Fruit fly (Drosophila melanogaster) whole organism, prepupa: ENCODE data around the gene Poc1.

Source experiments
- Blimp-1 ChIP-seq: fragments of 200-800 bp; sonication (Bioruptor generic); optimal IDR thresholded peaks from 3 replicates; lab custom pipeline; 2017; ENCODE audit warnings: missing biosample characterization, missing genetic modification characterization, mild to moderate bottlenecking, moderate library complexity, missing genetic modification reagents
- CG10669 ChIP-seq: fragments of 200-800 bp; sonication (Bioruptor generic); optimal IDR thresholded peaks from 3 replicates; lab custom pipeline; 2018; ENCODE audit warnings: missing biosample characterization, mild to moderate bottlenecking, missing genetic modification characterization, moderate library complexity
- CG11762 ChIP-seq: fragments of 200-800 bp; sonication (Bioruptor generic); optimal IDR thresholded peaks from 3 replicates; lab custom pipeline; 2016; ENCODE audit warnings: missing biosample characterization, missing genetic modification characterization; ENCODE audit not compliant: insufficient read depth
- CG11902 ChIP-seq: fragments of 200-800 bp; sonication (Bioruptor generic); optimal IDR thresholded peaks from 3 replicates; lab custom pipeline; 2016; ENCODE audit warnings: missing biosample characterization, missing genetic modification characterization
- CG16779 ChIP-seq: fragments of 200-800 bp; sonication (Bioruptor generic); optimal IDR thresholded peaks from 3 replicates; lab custom pipeline; 2017; ENCODE audit warnings: missing biosample characterization, mild to moderate bottlenecking, missing genetic modification characterization
- CG3032 ChIP-seq: fragments of 200-800 bp; optimal IDR thresholded peaks from 2 replicates; lab custom pipeline; 2019; ENCODE audit warnings: missing biosample characterization, mild to moderate bottlenecking, missing genetic modification characterization, moderate library complexity
- CG31627 ChIP-seq: fragments of 200-800 bp; sonication (Bioruptor generic); optimal IDR thresholded peaks from 3 replicates; lab custom pipeline; 2016; ENCODE audit warnings: missing biosample characterization, missing genetic modification characterization
- CG32006 ChIP-seq: fragments of 200-800 bp; sonication (Bioruptor generic); optimal IDR thresholded peaks from 3 replicates; lab custom pipeline; 2017; ENCODE audit warnings: missing biosample characterization, mild to moderate bottlenecking, missing genetic modification characterization
- CG34406 ChIP-seq: fragments of 200-800 bp; sonication (Bioruptor generic); optimal IDR thresholded peaks from 3 replicates; lab custom pipeline; 2016; ENCODE audit warnings: missing biosample characterization, missing genetic modification characterization
- CG3919 ChIP-seq: fragments of 200-800 bp; sonication (Bioruptor generic); optimal IDR thresholded peaks from 3 replicates; lab custom pipeline; 2016; ENCODE audit warnings: missing biosample characterization, missing genetic modification characterization
- CG4318 ChIP-seq: fragments of 200-800 bp; sonication (Bioruptor generic); optimal IDR thresholded peaks from 3 replicates; lab custom pipeline; 2017; ENCODE audit warnings: missing biosample characterization, mild to moderate bottlenecking, missing genetic modification characterization
- CG6163 ChIP-seq: fragments of 200-800 bp; sonication (Bioruptor generic); IDR thresholded peaks from 3 replicates; pipeline ENCODE4 v1.3.6; 2022; ENCODE audit warnings: missing biosample characterization, missing genetic modification characterization
- CG6808 ChIP-seq: fragments of 200-800 bp; sonication (Bioruptor generic); optimal IDR thresholded peaks from 3 replicates; lab custom pipeline; 2017; ENCODE audit warnings: missing biosample characterization, missing genetic modification characterization, mild to moderate bottlenecking, moderate library complexity, missing genetic modification reagents
- CG6854 ChIP-seq: fragments of 200-800 bp; sonication (Bioruptor generic); optimal IDR thresholded peaks from 2 replicates; lab custom pipeline; 2017; ENCODE audit warnings: missing biosample characterization, mild to moderate bottlenecking, missing genetic modification characterization
- CG7368 ChIP-seq: fragments of 200-800 bp; sonication (Bioruptor generic); optimal IDR thresholded peaks from 3 replicates; lab custom pipeline; 2016; ENCODE audit warnings: missing biosample characterization, missing genetic modification characterization
- CG8319 ChIP-seq: fragments of 200-800 bp; sonication (Bioruptor generic); optimal IDR thresholded peaks from 3 replicates; lab custom pipeline; 2016; ENCODE audit warnings: missing biosample characterization, missing genetic modification characterization
- Eip75B ChIP-seq: fragments of 200-800 bp; sonication (Bioruptor generic); optimal IDR thresholded peaks from 3 replicates; lab custom pipeline; 2016; ENCODE audit warnings: missing biosample characterization, missing genetic modification characterization
- Eip78C ChIP-seq: fragments of 200-800 bp; sonication (Bioruptor generic); peaks from one replicate; lab custom pipeline; 2016; ENCODE audit warnings: missing biosample characterization, missing genetic modification characterization
- Ets21C ChIP-seq: fragments of 200-800 bp; sonication (Bioruptor generic); optimal IDR thresholded peaks from 3 replicates; lab custom pipeline; 2016; ENCODE audit warnings: missing biosample characterization, missing genetic modification characterization
- Ets96B ChIP-seq: fragments of 200-800 bp; optimal IDR thresholded peaks from 2 replicates; lab custom pipeline; 2019; ENCODE audit warnings: missing biosample characterization, mild to moderate bottlenecking, missing genetic modification characterization, moderate library complexity
- Gug ChIP-seq: fragments of 200-800 bp; sonication (Bioruptor generic); IDR thresholded peaks from 2 replicates; pipeline ENCODE4 v1.3.6; 2022; ENCODE audit warnings: missing biosample characterization, missing genetic modification characterization
- Sox15 ChIP-seq: fragments of 200-800 bp; sonication (Bioruptor generic); optimal IDR thresholded peaks from 3 replicates; lab custom pipeline; 2016; ENCODE audit warnings: missing biosample characterization, missing genetic modification characterization
- esn ChIP-seq: fragments of 200-800 bp; sonication (Bioruptor generic); optimal IDR thresholded peaks from 2 replicates; lab custom pipeline; 2016; ENCODE audit warnings: missing biosample characterization, mild to moderate bottlenecking, missing genetic modification characterization, moderate library complexity
- fd59A ChIP-seq: fragments of 200-800 bp; sonication (Bioruptor generic); optimal IDR thresholded peaks from 2 replicates; lab custom pipeline; 2017; ENCODE audit warnings: missing biosample characterization, mild to moderate bottlenecking, missing genetic modification characterization, missing genetic modification reagents
- fkh ChIP-seq: fragments of 200-800 bp; sonication (Bioruptor generic); optimal IDR thresholded peaks from 3 replicates; lab custom pipeline; 2017; ENCODE audit warnings: missing biosample characterization, mild to moderate bottlenecking, missing genetic modification characterization, moderate library complexity
- lz ChIP-seq: fragments of 200-800 bp; sonication (Bioruptor generic); optimal IDR thresholded peaks from 3 replicates; lab custom pipeline; 2016; ENCODE audit warnings: missing biosample characterization, missing genetic modification characterization
- net ChIP-seq: fragments of 200-800 bp; sonication (Bioruptor generic); optimal IDR thresholded peaks from 3 replicates; lab custom pipeline; 2016; ENCODE audit warnings: missing biosample characterization, missing genetic modification characterization
- pdm3 ChIP-seq: fragments of 200-800 bp; sonication (Bioruptor generic); optimal IDR thresholded peaks from 3 replicates; lab custom pipeline; 2016; ENCODE audit warnings: missing biosample characterization, missing genetic modification characterization
- salr ChIP-seq, 2 experiments: fragments of 200-800 bp; sonication (Bioruptor generic); optimal IDR thresholded peaks; 3 replicates each; lab custom pipeline; 2016 to 2018; ENCODE audit warnings: missing biosample characterization in 2 of 2, missing genetic modification characterization in 2 of 2, mild to moderate bottlenecking in 1 of 2
- spab ChIP-seq: fragments of 200-800 bp; sonication (Bioruptor generic); optimal IDR thresholded peaks from 2 replicates; lab custom pipeline; 2017; ENCODE audit warnings: missing biosample characterization, mild to moderate bottlenecking, missing genetic modification characterization, missing genetic modification reagents
- ss ChIP-seq, 2 experiments: fragments of 200-800 bp; sonication (Bioruptor generic); optimal IDR thresholded peaks; 2 replicates in 1 of 2; 3 replicates in 1 of 2; lab custom pipeline; 2017 to 2018; ENCODE audit warnings: mild to moderate bottlenecking in 2 of 2, missing biosample characterization in 2 of 2, missing genetic modification characterization in 2 of 2, moderate library complexity in 1 of 2
- svp ChIP-seq: fragments of 200-800 bp; sonication (Bioruptor generic); peaks from one replicate; lab custom pipeline; 2016; ENCODE audit warnings: missing biosample characterization, missing genetic modification characterization

Gene Poc1

dm6 chr3L:13381160-13381559 is 8.6 kb downstream of the Poc1 start, which contains the start of gene CG14107:
Gene CG14107 (minus strand): TSS chr3L:13381346.
- TF ChIP-seq Blimp-1 (peak; percentile 89), CG10669 (GFP tag; lab: Kevin White, UChicago) (no peak), CG32006 (GFP tag; lab: Kevin White, UChicago) (peak; percentile 11), CG6163 (GFP tag; lab: Robert Waterston, UW) (no peak), fd59A (no peak), CG6854 (peak; percentile 35), Eip78C (GFP tag; lab: Kevin White, UChicago) (no peak), svp (peak; percentile 60), Sox15 (GFP tag; lab: Kevin White, UChicago) (no peak)

dm6 chr3L:13378202-13378601 is 11.6 kb downstream of the Poc1 start, which contains the start of gene SNCF:
Gene SNCF (plus strand): TSS chr3L:13378583.
- TF ChIP-seq CG8319 (GFP tag; lab: Kevin White, UChicago), result no peak
- no peak for TF ChIP-seq esn (GFP tag; lab: Kevin White, UChicago)
- no peak for TF ChIP-seq Gug (GFP tag; lab: Robert Waterston, UW)
- no peak for TF ChIP-seq net (GFP tag; lab: Kevin White, UChicago)
- TF ChIP-seq CG3919 (GFP tag; lab: Kevin White, UChicago), result no peak
- no peak for TF ChIP-seq CG6808 (GFP tag; lab: Kevin White, UChicago)
- TF ChIP-seq CG3032 (tag; lab: Kevin White, UChicago), result no peak
- TF ChIP-seq CG11902 (GFP tag; lab: Kevin White, UChicago), result no peak
- TF ChIP-seq CG10669 (GFP tag; lab: Kevin White, UChicago), result no peak
- no peak for TF ChIP-seq lz
- no peak for TF ChIP-seq CG6854
- TF ChIP-seq CG34406, result no peak
- no peak for TF ChIP-seq pdm3 (GFP tag; lab: Kevin White, UChicago)
- TF ChIP-seq CG11762, result no peak
- no peak for TF ChIP-seq CG4318 (GFP tag; lab: Kevin White, UChicago)
- TF ChIP-seq Ets21C (GFP tag; lab: Kevin White, UChicago), result no peak
- no peak for TF ChIP-seq Eip75B (GFP tag; lab: Kevin White, UChicago)

dm6 chr3L:13377657-13378056 is 12.1 kb downstream of the Poc1 start, which contains the start of gene CG14111:
Gene CG14111 (plus strand): TSS chr3L:13377957.
- no peak for TF ChIP-seq CG7368 (GFP tag; lab: Kevin White, UChicago)
- no peak for TF ChIP-seq CG31627 (GFP tag; lab: Kevin White, UChicago)
- TF ChIP-seq Ets96B (tag; lab: Kevin White, UChicago), result no peak
- TF ChIP-seq svp, result peak; percentile 1
- no peak for TF ChIP-seq salr (GFP tag; optimal IDR thresholded peaks at IDR 0.05; lab: Kevin White, UChicago)
- TF ChIP-seq esn (GFP tag; lab: Kevin White, UChicago), result no peak

- TF ChIP-seq ss (GFP tag; optimal IDR thresholded peaks at IDR 0.05; lab: Kevin White, UChicago), result no peak
- TF ChIP-seq Ets21C (GFP tag; lab: Kevin White, UChicago), result no peak
- TF ChIP-seq CG16779 (tag; lab: Kevin White, UChicago), result no peak
- TF ChIP-seq net (GFP tag; lab: Kevin White, UChicago), result no peak
- TF ChIP-seq spab (GFP tag; lab: Kevin White, UChicago), result no peak
- TF ChIP-seq fkh, result peak; percentile 55
- TF ChIP-seq CG34406, result no peak
- peak; percentile 49 for TF ChIP-seq svp
These were observed 33.6 kb downstream of the Poc1 start, which contains the start of gene Nplp2 for dm6 chr3L:13356084-13356693. Gene Nplp2 (plus strand): TSS chr3L:13356376.

dm6 chr3L:13348733-13349132 is 41.1 kb downstream of the Poc1 start, which contains the start of gene CG17687:
Gene CG17687 (plus strand): TSS chr3L:13349033.
- TF ChIP-seq svp (peak; percentile 43), Eip78C (GFP tag; lab: Kevin White, UChicago) (no peak)
- TF ChIP-seq, all 60 proteins: peak for 1
